Worm (Caenorhabditis elegans) whole organism, L4 larva: Measurements from ENCODE around the gene prdh-1.

Experiments used
- R02D3.7 ChIP-seq: fragments of 150-350 bp; sonication (generic microtip); optimal IDR thresholded peaks from 3 replicates; lab custom pipeline; 2014; ENCODE audit warnings: missing biosample characterization, missing genetic modification characterization
- Y48G9A.11 ChIP-seq: fragments of 200-800 bp; sonication (Bioruptor generic); IDR thresholded peaks from 2 replicates; pipeline ENCODE4 v1.3.6; 2022; ENCODE audit warnings: missing genetic modification reagents, missing genetic modification characterization, missing compliant biosample characterization
- Y5F2A.4 ChIP-seq: fragments of 200-800 bp; sonication (Bioruptor generic); optimal IDR thresholded peaks from 2 replicates; lab custom pipeline; 2018; ENCODE audit warnings: mild to moderate bottlenecking, missing genetic modification characterization, missing compliant biosample characterization
- cey-2 ChIP-seq: sonication (generic microtip); optimal IDR thresholded peaks from 3 replicates; lab custom pipeline; 2017; ENCODE audit warnings: missing genetic modification characterization, mild to moderate bottlenecking, missing compliant biosample characterization, antibody characterized with exemption, borderline replicate concordance; ENCODE audit not compliant: insufficient read depth
- daf-16 ChIP-seq, 3 experiments: sonication (generic microtip); optimal IDR thresholded peaks; 2 replicates each; lab custom pipeline; 2016 to 2017; ENCODE audit warnings: missing genetic modification characterization in 3 of 3, missing genetic modification reagents in 3 of 3, mild to moderate bottlenecking in 2 of 3, missing compliant biosample characterization in 2 of 3, missing biosample characterization in 1 of 3, moderate library complexity in 1 of 3
- duxl-1 ChIP-seq: sonication (generic microtip); optimal IDR thresholded peaks from 2 replicates; lab custom pipeline; 2016; ENCODE audit warnings: mild to moderate bottlenecking, missing genetic modification characterization, moderate library complexity, missing compliant biosample characterization; ENCODE audit not compliant: poor library complexity
- lin-1 ChIP-seq: fragments of 200-800 bp; sonication (Bioruptor generic); IDR thresholded peaks from 2 replicates; pipeline ENCODE4 v1.3.6; 2022; ENCODE audit warnings: missing genetic modification reagents, missing genetic modification characterization, missing compliant biosample characterization
- pha-4 ChIP-seq, 2 experiments: fragments of 150-350 bp in 1 of 2; fragments of 200-800 bp in 1 of 2; sonication (Bioruptor generic) in 1 of 2; IDR thresholded peaks in 1 of 2; optimal IDR thresholded peaks in 1 of 2; 2 replicates each; pipeline versions ENCODE4 v1.3.6 to Lab custom; 2014 to 2022; ENCODE audit warnings: missing genetic modification characterization in 2 of 2, missing genetic modification reagents in 2 of 2, missing biosample characterization in 1 of 2, missing compliant biosample characterization in 1 of 2
- pqm-1 ChIP-seq: sonication (generic microtip); optimal IDR thresholded peaks from 2 replicates; lab custom pipeline; 2017; ENCODE audit warnings: missing biosample characterization, missing genetic modification characterization
- unc-39 ChIP-seq: sonication (generic microtip); optimal IDR thresholded peaks from 2 replicates; lab custom pipeline; 2017; ENCODE audit warnings: missing biosample characterization, missing genetic modification characterization
- zag-1 ChIP-seq: fragments of 150-350 bp; optimal IDR thresholded peaks from 2 replicates; lab custom pipeline; 2014; ENCODE audit warnings: missing biosample characterization, missing genetic modification characterization

DNA sequence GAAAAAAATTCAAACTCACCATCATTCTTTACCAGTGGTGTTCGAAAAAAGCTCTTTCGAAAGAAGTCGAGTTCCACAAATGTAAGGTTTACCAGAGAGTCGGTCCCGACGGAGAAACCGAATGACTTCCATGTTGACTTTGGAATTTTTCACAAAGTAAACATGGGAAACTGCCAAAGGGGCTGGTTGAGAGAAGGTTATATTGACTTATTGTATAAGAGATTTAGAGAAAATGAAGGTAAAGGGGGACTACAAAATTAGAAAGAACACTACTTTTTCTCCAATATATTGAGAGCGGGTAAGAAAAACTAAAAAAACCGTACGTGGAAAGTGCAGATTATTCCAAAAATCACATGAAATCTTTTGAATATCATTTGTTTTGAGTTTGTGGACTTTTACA, 11.2 kb downstream of the prdh-1 start, which contains the start of gene vamp-8:
- TF ChIP-seq unc-39 (no peak), R02D3.7 (tag; lab: Kevin White, UChicago) (no peak), zag-1 (tag; lab: Kevin White, UChicago) (no peak), lin-1 (GFP tag; lab: Robert Waterston, UW) (no peak), daf-16 (GFP tag; optimal IDR thresholded peaks at IDR 0.05; lab: Kevin White, UChicago) (no peak), daf-16 (tag; optimal IDR thresholded peaks at IDR 0.05; lab: Kevin White, UChicago) (no peak), cey-2 (tag; lab: Kevin White, UChicago) (no peak), duxl-1 (tag; lab: Kevin White, UChicago) (no peak), Y5F2A.4 (no peak), Y48G9A.11 (GFP tag; lab: Robert Waterston, UW) (no peak), pha-4 (GFP tag; IDR thresholded peaks at IDR 0.05; lab: Robert Waterston, UW) (no peak), pha-4 (tag; optimal IDR thresholded peaks at IDR 0.05; lab: Kevin White, UChicago) (peak; percentile 91), pqm-1 (tag; lab: Kevin White, UChicago) (no peak)
